Worm (Caenorhabditis elegans) whole organism, early embryonic: ENCODE data around the gene scav-1.

Experiments used
- B0310.2 ChIP-seq: sonication (generic microtip); optimal IDR thresholded peaks from 2 replicates; lab custom pipeline; 2016; ENCODE audit warnings: mild to moderate bottlenecking, missing genetic modification characterization, missing compliant biosample characterization
- F13C5.2 ChIP-seq: sonication (generic microtip); optimal IDR thresholded peaks from 2 replicates; lab custom pipeline; 2017; ENCODE audit warnings: mild to moderate bottlenecking, missing genetic modification characterization, inconsistent platforms, missing compliant biosample characterization
- aly-1 ChIP-seq: sonication (generic microtip); optimal IDR thresholded peaks from 2 replicates; lab custom pipeline; 2016; ENCODE audit warnings: missing genetic modification characterization, missing compliant biosample characterization
- ama-1 ChIP-seq: fragments of 150-350 bp; optimal IDR thresholded peaks from 2 replicates; lab custom pipeline; 2014
- ceh-13 ChIP-seq: fragments of 200-800 bp; sonication (Bioruptor generic); optimal IDR thresholded peaks from 2 replicates; lab custom pipeline; 2018; ENCODE audit warnings: mild to moderate bottlenecking, missing genetic modification characterization, missing compliant biosample characterization
- ceh-36 ChIP-seq: sonication (generic microtip); optimal IDR thresholded peaks from 2 replicates; lab custom pipeline; 2016; ENCODE audit warnings: missing genetic modification characterization, inconsistent platforms, missing compliant biosample characterization
- hmg-4 ChIP-seq: fragments of 200-800 bp; sonication (Bioruptor generic); optimal IDR thresholded peaks from 2 replicates; lab custom pipeline; 2018; ENCODE audit warnings: mild to moderate bottlenecking, missing genetic modification characterization, missing compliant biosample characterization
- hnd-1 ChIP-seq: sonication (generic microtip); optimal IDR thresholded peaks from 2 replicates; lab custom pipeline; 2016; ENCODE audit warnings: missing genetic modification characterization, missing compliant biosample characterization
- scrt-1 ChIP-seq: fragments of 200-800 bp; sonication (Bioruptor generic); IDR thresholded peaks from 2 replicates; pipeline ENCODE4 v1.3.6; 2022; ENCODE audit warnings: missing genetic modification characterization, missing compliant biosample characterization
- tra-4 ChIP-seq: sonication (generic microtip); optimal IDR thresholded peaks from 2 replicates; lab custom pipeline; 2017; ENCODE audit warnings: missing genetic modification characterization, missing compliant biosample characterization

DNA sequence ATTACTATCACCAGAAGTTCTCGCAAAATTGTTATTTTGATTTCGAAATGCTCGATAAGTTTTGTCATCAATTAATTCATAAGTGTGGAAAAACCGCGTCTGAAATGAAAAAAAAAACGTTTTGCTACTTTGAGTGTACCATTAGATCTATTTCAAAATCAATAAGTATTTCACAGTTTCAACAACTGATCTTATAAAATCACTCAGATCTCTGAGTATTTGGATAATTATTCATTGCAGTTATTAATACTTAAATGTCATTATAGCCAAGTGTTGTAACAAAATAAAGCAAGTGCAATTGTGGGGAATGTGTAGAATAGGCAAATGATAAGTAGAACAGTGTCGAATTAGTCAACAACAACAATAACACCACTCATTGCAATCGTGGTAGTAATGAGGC is 6.0 kb upstream of the scav-1 start, which contains the start of gene C03F11.4:
- TF ChIP-seq B0310.2 (tag; lab: Kevin White, UChicago) (no peak), ama-1 (no peak), hmg-4 (GFP tag; lab: Kevin White, UChicago) (no peak), F13C5.2 (tag; lab: Kevin White, UChicago) (no peak), ceh-13 (GFP tag; lab: Kevin White, UChicago) (no peak), scrt-1 (GFP tag; lab: Robert Waterston, UW) (no peak), tra-4 (tag; lab: Kevin White, UChicago) (no peak), ceh-36 (tag; lab: Kevin White, UChicago) (no peak), aly-1 (tag; lab: Kevin White, UChicago) (no peak), hnd-1 (tag; lab: Kevin White, UChicago) (no peak)
